Worm (Caenorhabditis elegans): ENCODE data around the gene W03H9.2.

DNA sequence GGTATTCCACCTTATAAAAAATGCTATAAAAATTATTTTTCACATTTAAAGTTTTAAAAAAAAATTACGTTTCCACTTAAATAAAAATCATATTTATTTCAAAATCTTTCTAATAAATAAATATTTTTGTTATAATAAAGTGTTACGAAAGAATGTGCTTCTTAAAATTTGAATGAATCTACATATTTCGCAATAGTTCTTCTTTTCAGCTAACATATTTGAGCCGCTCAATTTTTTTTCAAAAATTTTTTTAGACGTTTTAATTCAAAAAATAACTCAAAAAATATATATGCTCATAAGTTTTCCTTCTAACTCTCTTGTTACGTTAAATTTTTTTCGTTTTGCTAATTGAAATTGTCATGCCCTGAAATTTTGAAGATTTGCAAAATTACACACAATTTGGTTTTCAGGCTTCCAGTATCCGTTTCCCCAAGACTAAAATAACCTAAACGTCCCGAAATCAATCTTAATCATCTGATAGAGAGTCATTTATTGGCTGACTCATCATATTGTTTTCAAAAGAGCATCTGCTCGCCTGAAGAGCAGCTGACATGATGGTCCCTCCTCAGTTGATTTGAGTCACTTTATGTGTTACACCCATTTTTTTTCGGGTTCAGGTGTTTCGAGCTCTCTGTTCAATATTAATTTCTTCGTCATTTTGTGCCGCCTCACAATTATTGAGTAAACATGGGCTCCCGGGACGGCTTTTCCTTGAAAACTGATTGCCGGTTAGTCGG lies 34.7 kb upstream of the W03H9.2 start, which contains the start of gene efhd-1:
- no peak for TF ChIP-seq unc-62 (GFP tag; optimal IDR thresholded peaks at IDR 0.05)
- TF ChIP-seq ccch-3 (GFP tag; optimal IDR thresholded peaks at IDR 0.05): no peak
- TF ChIP-seq hmg-20 (GFP tag; IDR thresholded peaks at IDR 0.05): no peak
- TF ChIP-seq ets-4 (GFP tag; optimal IDR thresholded peaks at IDR 0.05): no peak
- no peak for TF ChIP-seq rec-8 (tag; optimal IDR thresholded peaks at IDR 0.05)
- no peak for TF ChIP-seq aptf-2 (GFP tag; conservative IDR thresholded peaks at IDR 0.05)
- no peak for TF ChIP-seq atf-7 (tag; optimal IDR thresholded peaks at IDR 0.05)
- TF ChIP-seq tbx-9 (tag; optimal IDR thresholded peaks at IDR 0.05; ENCODE audit: borderline replicate concordance): no peak

Measured in whole organism, young adult.